Worm (Caenorhabditis elegans) whole organism, L4/young adult: ENCODE results near the gene drap-1.

Experiments used
- W03F9.2 ChIP-seq: fragments of 150-350 bp; optimal IDR thresholded peaks from 2 replicates; lab custom pipeline; 2014; ENCODE audit warnings: missing biosample characterization, missing genetic modification characterization
- dao-5 ChIP-seq: sonication (generic microtip); optimal IDR thresholded peaks from 2 replicates; lab custom pipeline; 2016; ENCODE audit warnings: missing genotype, missing genetic modification characterization, moderate library complexity, missing compliant biosample characterization
- him-1 ChIP-seq: sonication (generic microtip); optimal IDR thresholded peaks from 2 replicates; lab custom pipeline; 2016; ENCODE audit warnings: missing genotype, missing genetic modification reagents, missing genetic modification characterization, missing compliant biosample characterization

- TF ChIP-seq him-1 (tag; lab: Kevin White, UChicago) (no peak), dao-5 (tag; lab: Kevin White, UChicago) (no peak), W03F9.2 (tag; lab: Kevin White, UChicago) (no peak)
Observed at ce11 chrV:9706592-9706991, 23.3 kb upstream of the drap-1 start.
